Fruit fly (Drosophila melanogaster) whole organism, embryonic: Measurements from ENCODE around the gene CG7806.
A peak's percentile ranks its signal among the peaks of the same experiment; 100 is the strongest.

Experiments used
- Adf1 ChIP-seq: fragments of 200-800 bp; sonication (Bioruptor generic); IDR thresholded peaks from 2 replicates; pipeline ENCODE4 v1.3.6; 2022; ENCODE audit warnings: missing biosample characterization, missing genetic modification characterization
- BEAF-32 ChIP-seq: fragments of 200-800 bp; sonication (Bioruptor generic); optimal IDR thresholded peaks from 3 replicates; lab custom pipeline; 2017; ENCODE audit warnings: missing biosample characterization, missing genetic modification characterization, mild to moderate bottlenecking, moderate library complexity, missing genetic modification reagents
- Bdp1 ChIP-seq: fragments of 200-800 bp; sonication (Bioruptor generic); optimal IDR thresholded peaks from 3 replicates; lab custom pipeline; 2016; ENCODE audit warnings: missing biosample characterization, missing genetic modification characterization
- CG11398 ChIP-seq: fragments of 200-800 bp; sonication (Bioruptor generic); optimal IDR thresholded peaks from 2 replicates; lab custom pipeline; 2016; ENCODE audit warnings: missing biosample characterization, missing genetic modification characterization
- CG11560 ChIP-seq: fragments of 200-800 bp; sonication (Bioruptor generic); IDR thresholded peaks from 3 replicates; pipeline ENCODE4 v1.3.6; 2022; ENCODE audit warnings: missing biosample characterization, missing genetic modification characterization
- CG14860 ChIP-seq: fragments of 200-800 bp; sonication (Bioruptor generic); IDR thresholded peaks from 3 replicates; pipeline ENCODE4 v1.3.6; 2022; ENCODE audit warnings: missing biosample characterization, missing genetic modification characterization; ENCODE audit not compliant: partially characterized antibody
- CG15696 ChIP-seq: fragments of 200-800 bp; sonication (Bioruptor generic); optimal IDR thresholded peaks from 2 replicates; lab custom pipeline; 2019; ENCODE audit warnings: missing biosample characterization, mild to moderate bottlenecking, missing genetic modification characterization, moderate library complexity
- CG17802 ChIP-seq: fragments of 200-800 bp; sonication (Bioruptor generic); optimal IDR thresholded peaks from 2 replicates; lab custom pipeline; 2018; ENCODE audit warnings: missing biosample characterization, mild to moderate bottlenecking, missing genetic modification characterization, moderate library complexity
- CG18764 ChIP-seq: fragments of 200-800 bp; sonication (Bioruptor generic); optimal IDR thresholded peaks from 3 replicates; lab custom pipeline; 2016; ENCODE audit warnings: missing biosample characterization, missing genetic modification characterization
- CG2120 ChIP-seq: fragments of 200-800 bp; sonication (Bioruptor generic); optimal IDR thresholded peaks from 3 replicates; lab custom pipeline; 2016; ENCODE audit warnings: missing biosample characterization, missing genetic modification characterization
- CG2129 ChIP-seq: fragments of 200-800 bp; sonication (Bioruptor generic); IDR thresholded peaks from 2 replicates; pipeline ENCODE4 v1.3.6; 2022; ENCODE audit warnings: missing biosample characterization, missing genetic modification characterization; ENCODE audit not compliant: partially characterized antibody
- CG30403 ChIP-seq: fragments of 200-800 bp; sonication (Bioruptor generic); optimal IDR thresholded peaks from 3 replicates; lab custom pipeline; 2016; ENCODE audit warnings: missing biosample characterization, missing genetic modification characterization
- CG3407 ChIP-seq: fragments of 200-800 bp; sonication (Bioruptor generic); optimal IDR thresholded peaks from 2 replicates; lab custom pipeline; 2018; ENCODE audit warnings: missing biosample characterization, mild to moderate bottlenecking, missing genetic modification characterization
- CG4617 ChIP-seq: fragments of 200-800 bp; sonication (Bioruptor generic); optimal IDR thresholded peaks from 3 replicates; lab custom pipeline; 2016; ENCODE audit warnings: missing biosample characterization, missing genetic modification characterization, borderline replicate concordance
- CG4707 ChIP-seq: fragments of 200-800 bp; sonication (Bioruptor generic); optimal IDR thresholded peaks from 2 replicates; lab custom pipeline; 2018; ENCODE audit warnings: missing biosample characterization, mild to moderate bottlenecking, missing genetic modification characterization, moderate library complexity
- CG6175 ChIP-seq: fragments of 200-800 bp; sonication (Bioruptor generic); IDR thresholded peaks from 3 replicates; pipeline ENCODE4 v1.3.6; 2022; ENCODE audit warnings: missing biosample characterization, missing genetic modification characterization
- CG8290 ChIP-seq, 3 experiments: fragments of 200-800 bp; sonication (Bioruptor generic); optimal IDR thresholded peaks; 2 replicates each; lab custom pipeline; 2016 to 2019; ENCODE audit warnings: missing biosample characterization in 3 of 3, missing genetic modification characterization in 3 of 3, mild to moderate bottlenecking in 2 of 3, moderate library complexity in 1 of 3
- CG8478 ChIP-seq: fragments of >200 bp; optimal IDR thresholded peaks from 2 replicates; lab custom pipeline; 2018
- CG9797 ChIP-seq: fragments of 200-800 bp; sonication (Bioruptor generic); optimal IDR thresholded peaks from 3 replicates; lab custom pipeline; 2018; ENCODE audit warnings: missing biosample characterization, mild to moderate bottlenecking, missing genetic modification characterization
- Ets65A ChIP-seq: fragments of 200-800 bp; sonication (Bioruptor generic); peaks from one replicate; lab custom pipeline; 2016; ENCODE audit warnings: missing biosample characterization, missing genetic modification characterization
- Fer1 ChIP-seq: fragments of 200-800 bp; sonication (Bioruptor generic); optimal IDR thresholded peaks from 2 replicates; lab custom pipeline; 2017; ENCODE audit warnings: missing biosample characterization, mild to moderate bottlenecking, missing genetic modification characterization
- GATAe ChIP-seq: fragments of 200-800 bp; sonication (Bioruptor generic); conservative IDR thresholded peaks from 2 replicates; pipeline ENCODE4 v1.3.6; 2022; ENCODE audit warnings: missing biosample characterization, missing genetic modification characterization
- Hmr ChIP-seq: fragments of 200-800 bp; sonication (Bioruptor generic); optimal IDR thresholded peaks from 3 replicates; lab custom pipeline; 2017; ENCODE audit warnings: mild to moderate bottlenecking, missing biosample characterization, missing genetic modification reagents, missing genetic modification characterization
- MESR4 ChIP-seq: fragments of 200-800 bp; sonication (Bioruptor generic); optimal IDR thresholded peaks from 2 replicates; lab custom pipeline; 2018; ENCODE audit warnings: missing biosample characterization, mild to moderate bottlenecking, missing genetic modification characterization, moderate library complexity
- MTF-1 ChIP-seq: fragments of 200-800 bp; sonication (Bioruptor generic); optimal IDR thresholded peaks from 2 replicates; lab custom pipeline; 2018; ENCODE audit warnings: missing biosample characterization, mild to moderate bottlenecking, missing genetic modification characterization, borderline replicate concordance
- Oli ChIP-seq: fragments of 200-800 bp; sonication (Bioruptor generic); optimal IDR thresholded peaks from 2 replicates; lab custom pipeline; 2018; ENCODE audit warnings: missing biosample characterization, mild to moderate bottlenecking, missing genetic modification characterization, moderate library complexity
- Opbp ChIP-seq: fragments of 200-800 bp; sonication (Bioruptor generic); IDR thresholded peaks from 3 replicates; pipeline ENCODE4 v1.3.6; 2022; ENCODE audit warnings: missing biosample characterization, missing genetic modification characterization; ENCODE audit not compliant: partially characterized antibody
- Sox102F ChIP-seq: fragments of 200-800 bp; sonication (Bioruptor generic); optimal IDR thresholded peaks from 2 replicates; lab custom pipeline; 2018; ENCODE audit warnings: missing biosample characterization, mild to moderate bottlenecking, missing genetic modification characterization, moderate library complexity
- btn ChIP-seq: fragments of 200-800 bp; sonication (Bioruptor generic); optimal IDR thresholded peaks from 2 replicates; lab custom pipeline; 2016; ENCODE audit warnings: missing biosample characterization, missing genetic modification characterization
- chinmo ChIP-seq: fragments of 200-800 bp; sonication (Bioruptor generic); IDR thresholded peaks from 4 replicates; pipeline ENCODE4 v1.3.6; 2022; ENCODE audit warnings: missing biosample characterization, missing genetic modification characterization; ENCODE audit not compliant: partially characterized antibody
- chm ChIP-seq: fragments of 200-800 bp; sonication (Bioruptor generic); IDR thresholded peaks from 2 replicates; pipeline ENCODE4 v1.3.6; 2022; ENCODE audit warnings: missing biosample characterization, missing genetic modification characterization
- dati ChIP-seq: fragments of 200-800 bp; sonication (Bioruptor generic); IDR thresholded peaks from 2 replicates; pipeline ENCODE4 v1.3.6; 2022; ENCODE audit warnings: missing biosample characterization, missing genetic modification characterization
- dpn ChIP-seq, 2 experiments: fragments of 200-800 bp; sonication (Bioruptor generic); optimal IDR thresholded peaks; 3 replicates each; lab custom pipeline; 2016; ENCODE audit warnings: missing biosample characterization in 2 of 2, missing genetic modification characterization in 2 of 2
- emc ChIP-seq: fragments of 200-800 bp; sonication (Bioruptor generic); optimal IDR thresholded peaks from 2 replicates; lab custom pipeline; 2016; ENCODE audit warnings: missing biosample characterization, missing genetic modification characterization
- en ChIP-seq: fragments of 200-800 bp; sonication (Bioruptor generic); optimal IDR thresholded peaks from 2 replicates; lab custom pipeline; 2016; ENCODE audit warnings: missing biosample characterization, missing genetic modification characterization
- ham ChIP-seq: fragments of 200-800 bp; sonication (Bioruptor generic); IDR thresholded peaks from 2 replicates; pipeline ENCODE4 v1.3.6; 2022; ENCODE audit warnings: missing biosample characterization, missing genetic modification characterization
- her ChIP-seq: fragments of 200-800 bp; sonication (Bioruptor generic); optimal IDR thresholded peaks from 2 replicates; lab custom pipeline; 2016; ENCODE audit warnings: missing biosample characterization, missing genetic modification characterization
- knrl ChIP-seq: fragments of 200-800 bp; sonication (Bioruptor generic); IDR thresholded peaks from 3 replicates; pipeline ENCODE4 v1.3.6; 2022; ENCODE audit warnings: missing biosample characterization, missing genetic modification characterization; ENCODE audit not compliant: partially characterized antibody
- maf-S ChIP-seq: fragments of 200-800 bp; sonication (Bioruptor generic); optimal IDR thresholded peaks from 2 replicates; lab custom pipeline; 2016; ENCODE audit warnings: missing biosample characterization, missing genetic modification characterization
- mld ChIP-seq: fragments of 200-800 bp; sonication (Bioruptor generic); IDR thresholded peaks from 3 replicates; pipeline ENCODE4 v1.3.6; 2022; ENCODE audit warnings: missing biosample characterization, missing genetic modification characterization; ENCODE audit not compliant: partially characterized antibody
- nerfin-1 ChIP-seq: fragments of 200-800 bp; sonication (Bioruptor generic); optimal IDR thresholded peaks from 3 replicates; lab custom pipeline; 2019; ENCODE audit warnings: missing biosample characterization, mild to moderate bottlenecking, missing genetic modification characterization, moderate library complexity
- org-1 ChIP-seq: fragments of 200-800 bp; sonication (Bioruptor generic); optimal IDR thresholded peaks from 2 replicates; lab custom pipeline; 2017; ENCODE audit warnings: missing biosample characterization, missing genetic modification characterization
- salm ChIP-seq: fragments of 200-800 bp; sonication (Bioruptor generic); optimal IDR thresholded peaks from 2 replicates; lab custom pipeline; 2018; ENCODE audit warnings: missing biosample characterization, mild to moderate bottlenecking, missing genetic modification characterization
- slou ChIP-seq: fragments of 200-800 bp; sonication (Bioruptor generic); optimal IDR thresholded peaks from 3 replicates; lab custom pipeline; 2016; ENCODE audit warnings: missing biosample characterization, missing genetic modification characterization
- sob ChIP-seq: fragments of 200-800 bp; sonication (Bioruptor generic); IDR thresholded peaks from 2 replicates; pipeline ENCODE4 v1.3.6; 2022; ENCODE audit warnings: missing biosample characterization, missing genetic modification characterization
- ssp ChIP-seq: fragments of 200-800 bp; sonication (Bioruptor generic); IDR thresholded peaks from 2 replicates; pipeline ENCODE4 v1.3.6; 2022; ENCODE audit warnings: missing biosample characterization, missing genetic modification characterization
- sug ChIP-seq: fragments of 200-800 bp; optimal IDR thresholded peaks from 2 replicates; lab custom pipeline; 2019; ENCODE audit warnings: missing biosample characterization, mild to moderate bottlenecking, missing genetic modification characterization, moderate library complexity
- tup ChIP-seq: fragments of 200-800 bp; sonication (Bioruptor generic); optimal IDR thresholded peaks from 2 replicates; lab custom pipeline; 2016; ENCODE audit warnings: missing biosample characterization, mild to moderate bottlenecking, missing genetic modification characterization, moderate library complexity
- z ChIP-seq: fragments of 200-800 bp; sonication (Bioruptor generic); IDR thresholded peaks from 3 replicates; pipeline ENCODE4 v1.3.6; 2022; ENCODE audit warnings: missing biosample characterization, missing genetic modification characterization

Gene CG7806

DNA sequence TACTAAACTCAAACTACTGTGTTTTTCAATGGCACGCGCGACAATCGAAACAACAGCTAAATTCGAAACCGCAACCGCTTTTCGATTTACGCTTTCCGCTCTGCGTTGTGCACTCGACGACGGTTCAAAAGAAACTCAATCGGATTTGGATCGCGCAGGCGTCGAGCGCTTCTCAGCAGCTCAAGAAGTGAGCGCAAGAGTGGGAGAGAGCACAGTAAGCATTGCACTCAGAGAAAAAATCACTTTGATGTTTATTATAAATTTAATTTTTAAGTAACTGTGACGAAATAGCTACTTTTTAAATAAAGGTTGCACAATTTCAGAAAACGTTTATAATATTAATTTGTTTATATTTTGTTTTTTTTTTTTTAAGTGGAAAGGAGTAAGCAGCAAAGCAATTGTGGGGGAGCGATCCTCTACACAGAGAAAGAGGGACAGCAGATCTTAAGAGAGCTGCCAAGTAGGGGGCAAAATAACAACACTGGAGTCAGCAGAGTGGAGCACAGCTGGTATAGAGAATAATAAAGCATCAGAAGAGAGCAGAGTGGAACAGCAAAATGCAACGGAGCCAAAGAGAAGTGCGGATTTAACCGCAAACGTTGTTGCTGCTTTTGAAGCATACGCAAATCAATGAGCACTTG is 33.5 kb upstream of the CG7806 start (continued):
- TF ChIP-seq MESR4 (GFP tag; lab: Kevin White, UChicago) (peak; percentile 57), knrl (GFP tag; lab: Robert Waterston, UW) (peak; percentile 36; the same call in 1 of the 3 replicates), sob (GFP tag; lab: Robert Waterston, UW) (peak; percentile 99), CG6175 (GFP tag; lab: Robert Waterston, UW) (peak; percentile 95), Sox102F (GFP tag; lab: Kevin White, UChicago) (peak; percentile 99), salm (peak; percentile 97), CG9797 (GFP tag; lab: Kevin White, UChicago) (peak; percentile 61), CG15696 (tag; lab: Kevin White, UChicago) (peak; percentile 98), CG2129 (GFP tag; lab: Robert Waterston, UW) (no peak), z (GFP tag; lab: Robert Waterston, UW) (peak; percentile 97), Oli (tag; lab: Kevin White, UChicago) (peak; percentile 98), Adf1 (peak; percentile 79), slou (GFP tag; lab: Kevin White, UChicago) (peak; percentile 94), CG17802 (tag; lab: Kevin White, UChicago) (peak; percentile 87), CG4707 (peak; percentile 95), CG11398 (peak; percentile 84), tup (GFP tag; lab: Kevin White, UChicago) (peak; percentile 97), CG18764 (peak; percentile 96), Ets65A (GFP tag; lab: Kevin White, UChicago) (peak; percentile 98), nerfin-1 (tag; lab: Kevin White, UChicago) (peak; percentile 97), dati (GFP tag; lab: Robert Waterston, UW) (peak; percentile 97), dpn (GFP tag; optimal IDR thresholded peaks at IDR 0.05; lab: Kevin White, UChicago) (peak; percentile 93 to 97), Fer1 (GFP tag; lab: Kevin White, UChicago) (peak; percentile 98), mld (no peak), btn (peak; percentile 86), GATAe (GFP tag; lab: Robert Waterston, UW) (peak; percentile 78), CG14860 (no peak), en (GFP tag; lab: Kevin White, UChicago) (peak; percentile 78), ham (peak; percentile 83), Bdp1 (GFP tag; lab: Kevin White, UChicago) (peak; percentile 87), CG3407 (GFP tag; lab: Kevin White, UChicago) (peak; percentile 98), CG2120 (peak; percentile 93), org-1 (GFP tag; lab: Kevin White, UChicago) (peak; percentile 94), MTF-1 (GFP tag; lab: Kevin White, UChicago) (peak; percentile 95), BEAF-32 (GFP tag; lab: Kevin White, UChicago) (peak; percentile 0), Hmr (GFP tag; lab: Kevin White, UChicago) (peak; percentile 96), CG4617 (GFP tag; lab: Kevin White, UChicago) (peak; percentile 93), CG30403 (GFP tag; lab: Kevin White, UChicago) (peak; percentile 99), CG8290 (GFP tag; optimal IDR thresholded peaks at IDR 0.05; lab: Kevin White, UChicago) (peak; percentile 99), CG8290 (tag; optimal IDR thresholded peaks at IDR 0.05; lab: Kevin White, UChicago) (peak; percentile 40 to 92), chinmo (GFP tag; lab: Robert Waterston, UW) (0 out of 4 replicates have a peak, but pooled peaks have one; percentile 51), emc (peak; percentile 63), ssp (peak; percentile 95), chm (GFP tag; lab: Robert Waterston, UW) (peak; percentile 99), sug (peak; percentile 81), CG11560 (peak; percentile 89), CG8478 (lab: Kevin White, UChicago) (no peak), maf-S (GFP tag; lab: Kevin White, UChicago) (peak; percentile 86), her (GFP tag; lab: Kevin White, UChicago) (peak; percentile 34), Opbp (0 out of 3 replicates have a peak, but pooled peaks have one; percentile 44)
